Worm (Caenorhabditis elegans) whole organism, L3 larva: ENCODE results near the gene fars-3.

ENCODE experiments used
- ZK546.5 ChIP-seq: sonication (generic microtip); optimal IDR thresholded peaks from 2 replicates; lab custom pipeline; 2017; ENCODE audit warnings: missing biosample characterization, missing genetic modification characterization
- aly-2 ChIP-seq: fragments of 150-350 bp; optimal IDR thresholded peaks from 2 replicates; lab custom pipeline; 2014; ENCODE audit warnings: missing biosample characterization, missing genetic modification characterization
- ama-1 ChIP-seq: fragments of 150-350 bp; optimal IDR thresholded peaks from 2 replicates; lab custom pipeline; 2018
- ceh-16 ChIP-seq: sonication (generic microtip); optimal IDR thresholded peaks from 2 replicates; lab custom pipeline; 2017; ENCODE audit warnings: missing biosample characterization, missing genetic modification characterization
- ceh-28 ChIP-seq: fragments of 150-350 bp; optimal IDR thresholded peaks from 2 replicates; lab custom pipeline; 2014; ENCODE audit warnings: missing biosample characterization, missing genetic modification reagents, missing genetic modification characterization
- ceh-82 ChIP-seq: fragments of 150-350 bp; optimal IDR thresholded peaks from 2 replicates; lab custom pipeline; 2014; ENCODE audit warnings: missing biosample characterization, missing genetic modification characterization
- egl-27 ChIP-seq: sonication (generic microtip); optimal IDR thresholded peaks from 4 replicates; lab custom pipeline; 2017; ENCODE audit warnings: missing biosample characterization, missing genetic modification reagents, missing genetic modification characterization
- egl-5 ChIP-seq: fragments of 150-350 bp; optimal IDR thresholded peaks from 2 replicates; lab custom pipeline; 2017; ENCODE audit warnings: missing biosample characterization, missing genetic modification reagents, missing genetic modification characterization, inconsistent platforms
- elt-1 ChIP-seq: fragments of 150-350 bp; optimal IDR thresholded peaks from 2 replicates; lab custom pipeline; 2014; ENCODE audit warnings: missing biosample characterization, missing genetic modification characterization
- elt-2 ChIP-seq: sonication (generic microtip); optimal IDR thresholded peaks from 2 replicates; lab custom pipeline; 2016; ENCODE audit warnings: missing genetic modification reagents, mild to moderate bottlenecking, missing genetic modification characterization, missing compliant biosample characterization
- elt-3 ChIP-seq, 3 experiments: fragments of 150-350 bp in 1 of 3; sonication (generic microtip) in 2 of 3; optimal IDR thresholded peaks; 2 replicates in 2 of 3; 4 replicates in 1 of 3; lab custom pipeline; 2014 to 2017; ENCODE audit warnings: missing biosample characterization in 3 of 3, missing genetic modification characterization in 3 of 3
- eor-1 ChIP-seq, 2 experiments: fragments of 150-350 bp; optimal IDR thresholded peaks; 2 replicates each; lab custom pipeline; 2014 to 2018; ENCODE audit warnings: missing biosample characterization in 2 of 2, missing genetic modification characterization in 2 of 2
- fkh-10 ChIP-seq: sonication (generic microtip); optimal IDR thresholded peaks from 2 replicates; lab custom pipeline; 2017; ENCODE audit warnings: missing biosample characterization, missing genetic modification reagents, missing genetic modification characterization
- fkh-2 ChIP-seq: fragments of 150-350 bp; optimal IDR thresholded peaks from 2 replicates; lab custom pipeline; 2014; ENCODE audit warnings: missing biosample characterization, missing genetic modification reagents, missing genetic modification characterization
- fos-1 ChIP-seq: fragments of 150-350 bp; optimal IDR thresholded peaks from 2 replicates; lab custom pipeline; 2014; ENCODE audit warnings: missing biosample characterization, missing genetic modification characterization
- jun-1 ChIP-seq: fragments of 150-350 bp; optimal IDR thresholded peaks from 2 replicates; lab custom pipeline; 2014; ENCODE audit warnings: missing biosample characterization, missing genetic modification reagents, missing genetic modification characterization
- lin-15B ChIP-seq: fragments of 150-350 bp; optimal IDR thresholded peaks from 2 replicates; lab custom pipeline; 2014; ENCODE audit warnings: missing biosample characterization, missing genetic modification characterization
- lin-39 ChIP-seq: fragments of 150-350 bp; optimal IDR thresholded peaks from 2 replicates; lab custom pipeline; 2018; ENCODE audit warnings: missing biosample characterization, missing genetic modification reagents, missing genetic modification characterization
- lsy-12 ChIP-seq: sonication (generic microtip); optimal IDR thresholded peaks from 2 replicates; lab custom pipeline; 2016; ENCODE audit warnings: mild to moderate bottlenecking, missing genetic modification characterization, missing compliant biosample characterization
- mdl-1 ChIP-seq: fragments of 150-350 bp; optimal IDR thresholded peaks from 2 replicates; lab custom pipeline; 2014; ENCODE audit warnings: missing biosample characterization, missing genetic modification characterization
- mml-1 ChIP-seq: fragments of 150-350 bp; sonication (generic microtip); optimal IDR thresholded peaks from 3 replicates; lab custom pipeline; 2014; ENCODE audit warnings: missing biosample characterization, missing genetic modification characterization
- nfya-1 ChIP-seq: sonication (generic microtip); optimal IDR thresholded peaks from 2 replicates; lab custom pipeline; 2017; ENCODE audit warnings: missing genetic modification characterization, mild to moderate bottlenecking, missing compliant biosample characterization, antibody characterized with exemption, moderate library complexity; ENCODE audit not compliant: insufficient read depth
- nhr-11 ChIP-seq: fragments of 150-350 bp; optimal IDR thresholded peaks from 2 replicates; lab custom pipeline; 2014; ENCODE audit warnings: missing biosample characterization, missing genetic modification characterization
- nhr-23 ChIP-seq: fragments of 150-350 bp; optimal IDR thresholded peaks from 2 replicates; lab custom pipeline; 2014; ENCODE audit warnings: missing biosample characterization, missing genetic modification reagents, missing genetic modification characterization
- nhr-237 ChIP-seq: fragments of 150-350 bp; optimal IDR thresholded peaks from 2 replicates; lab custom pipeline; 2014; ENCODE audit warnings: missing biosample characterization, missing genetic modification characterization
- nhr-25 ChIP-seq: sonication (generic microtip); optimal IDR thresholded peaks from 2 replicates; lab custom pipeline; 2017; ENCODE audit warnings: missing biosample characterization, missing genetic modification characterization
- nhr-28 ChIP-seq: fragments of 150-350 bp; optimal IDR thresholded peaks from 2 replicates; lab custom pipeline; 2014; ENCODE audit warnings: missing biosample characterization, missing genetic modification characterization
- nhr-43 ChIP-seq: sonication (generic microtip); optimal IDR thresholded peaks from 2 replicates; lab custom pipeline; 2016; ENCODE audit warnings: mild to moderate bottlenecking, missing genetic modification characterization, missing compliant biosample characterization; ENCODE audit not compliant: poor library complexity, severe bottlenecking
- nhr-67 ChIP-seq: fragments of 150-350 bp; optimal IDR thresholded peaks from 2 replicates; lab custom pipeline; 2014; ENCODE audit warnings: missing biosample characterization, missing genetic modification characterization
- nhr-76 ChIP-seq: fragments of 150-350 bp; sonication (generic microtip); optimal IDR thresholded peaks from 5 replicates; lab custom pipeline; 2014; ENCODE audit warnings: missing biosample characterization, missing genetic modification characterization
- nhr-77 ChIP-seq: fragments of 150-350 bp; optimal IDR thresholded peaks from 2 replicates; lab custom pipeline; 2014; ENCODE audit warnings: missing biosample characterization, missing genetic modification characterization
- pha-4 ChIP-seq: fragments of 150-350 bp; optimal IDR thresholded peaks from 2 replicates; lab custom pipeline; 2014; ENCODE audit warnings: missing biosample characterization, missing genetic modification reagents, missing genetic modification characterization
- pqm-1 ChIP-seq: fragments of 150-350 bp; optimal IDR thresholded peaks from 2 replicates; lab custom pipeline; 2017; ENCODE audit warnings: missing biosample characterization, missing genetic modification characterization, inconsistent platforms
- sea-2 ChIP-seq: fragments of 150-350 bp; sonication (generic microtip); optimal IDR thresholded peaks from 4 replicates; lab custom pipeline; 2014; ENCODE audit warnings: missing biosample characterization, missing genetic modification reagents, missing genetic modification characterization
- skn-1 ChIP-seq: fragments of 150-350 bp; optimal IDR thresholded peaks from 2 replicates; lab custom pipeline; 2014; ENCODE audit warnings: missing biosample characterization, missing genetic modification characterization
- tbx-2 ChIP-seq: sonication (generic microtip); optimal IDR thresholded peaks from 2 replicates; lab custom pipeline; 2016; ENCODE audit warnings: mild to moderate bottlenecking, missing genetic modification characterization, missing compliant biosample characterization
- unc-39 ChIP-seq: sonication (generic microtip); optimal IDR thresholded peaks from 4 replicates; lab custom pipeline; 2017; ENCODE audit warnings: missing biosample characterization, missing genetic modification characterization
- zag-1 ChIP-seq: fragments of 150-350 bp; optimal IDR thresholded peaks from 2 replicates; lab custom pipeline; 2014; ENCODE audit warnings: missing biosample characterization, missing genetic modification characterization
- ztf-11 ChIP-seq: fragments of 150-350 bp; optimal IDR thresholded peaks from 2 replicates; lab custom pipeline; 2014; ENCODE audit warnings: missing biosample characterization, missing genetic modification characterization
- ztf-4 ChIP-seq: fragments of 150-350 bp; optimal IDR thresholded peaks from 2 replicates; lab custom pipeline; 2014; ENCODE audit warnings: missing biosample characterization, missing genetic modification characterization

Gene fars-3

ce11 chrII:8466874-8467273 is 2.2 kb downstream of the fars-3 start, which contains the start of gene F22B5.10:
Gene F22B5.10, plus strand, starts transcription at chrII:8467174.
- TF ChIP-seq egl-5 (tag; lab: Kevin White, UChicago) (no peak), ama-1 (lab: Kevin White, UChicago) (peak; percentile 8), unc-39 (tag; lab: Kevin White, UChicago) (no peak)

- TF ChIP-seq nhr-67 (tag; lab: Kevin White, UChicago) (no peak), egl-5 (tag; lab: Kevin White, UChicago) (no peak), lin-39 (no peak), elt-3 (tag; optimal IDR thresholded peaks at IDR 0.05; lab: Kevin White, UChicago) (no peak), ceh-16 (tag; lab: Kevin White, UChicago) (no peak), nhr-11 (no peak), nhr-77 (tag; lab: Kevin White, UChicago) (no peak), fkh-2 (tag; lab: Kevin White, UChicago) (no peak), nfya-1 (no peak), nhr-23 (no peak), lin-15B (no peak), ceh-28 (tag; lab: Kevin White, UChicago) (no peak), nhr-25 (tag; lab: Kevin White, UChicago) (no peak)
- TF ChIP-seq, all 47 proteins: peak for 0
Measured at ce11 chrII:8467809-8468208, 3.2 kb downstream of the fars-3 start, which contains the start of gene M05D6.2. Gene M05D6.2, plus strand, starts transcription at chrII:8468109.

DNA sequence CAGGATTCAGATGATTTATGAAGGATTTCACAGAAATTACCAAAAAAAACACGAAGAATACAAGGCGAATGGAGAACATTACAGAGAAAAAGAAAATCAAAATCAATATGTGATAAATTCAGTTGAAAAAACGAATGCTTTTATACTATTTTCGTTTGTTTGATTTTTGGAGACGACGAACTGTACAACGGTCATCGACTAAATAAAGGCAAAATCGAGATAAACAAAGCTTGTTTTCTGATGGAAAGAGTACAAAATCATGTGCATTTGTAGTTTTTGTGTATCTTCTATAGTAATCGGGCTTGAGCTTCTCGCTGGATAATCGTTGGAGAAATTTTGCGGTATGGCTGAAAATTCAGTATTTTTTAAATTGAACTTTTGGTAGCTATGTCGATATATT is 6.5 kb downstream of the fars-3 start, which contains the start of gene M05D6.8:
TSS of gene M05D6.8 (minus strand) at position 101 of the 400 bp plus-strand sequence.
- TF ChIP-seq nhr-28 (tag; lab: Kevin White, UChicago) (no peak), mdl-1 (no peak), zag-1 (no peak), nhr-76 (tag; lab: Kevin White, UChicago) (no peak)

DNA sequence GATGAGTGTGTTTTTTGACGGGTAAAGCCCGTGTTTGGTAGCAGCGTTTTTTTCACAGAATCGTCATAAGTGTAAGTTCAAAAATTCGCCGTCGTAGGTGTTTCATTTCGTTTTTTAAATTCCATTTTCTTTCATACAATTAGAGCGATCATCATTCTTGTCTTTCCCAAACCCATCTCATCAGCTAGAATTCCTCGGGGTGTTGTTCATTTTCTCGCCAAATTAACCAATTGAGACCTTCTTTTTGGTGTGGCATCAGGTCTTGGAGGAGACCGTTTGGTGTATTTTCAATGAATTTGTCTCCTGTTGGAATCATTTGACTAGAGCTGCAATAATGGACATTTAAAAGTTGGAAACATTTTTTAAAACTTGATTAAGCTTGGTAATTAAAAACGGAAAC is 8.3 kb downstream of the fars-3 start:
- TF ChIP-seq ztf-4 (tag; lab: Kevin White, UChicago) (no peak), nhr-43 (tag; lab: Kevin White, UChicago) (no peak), nhr-237 (no peak), jun-1 (tag; lab: Kevin White, UChicago) (no peak), elt-2 (tag; lab: Kevin White, UChicago) (no peak), sea-2 (GFP tag; lab: Kevin White, UChicago) (no peak), tbx-2 (tag; lab: Kevin White, UChicago) (no peak), elt-1 (no peak), skn-1 (tag; lab: Kevin White, UChicago) (no peak), nhr-67 (tag; lab: Kevin White, UChicago) (no peak), pqm-1 (tag; lab: Kevin White, UChicago) (no peak), egl-27 (tag; lab: Kevin White, UChicago) (no peak), egl-5 (tag; lab: Kevin White, UChicago) (no peak)
- TF ChIP-seq, all 47 proteins: peak for 0

ce11 chrII:8475306-8475822 is 10.7 kb downstream of the fars-3 start, which contains the start of the genes M05D6.1 and M05D6.3:
Gene M05D6.1, minus strand, starts transcription at chrII:8475406.
Gene M05D6.3, plus strand, starts transcription at chrII:8475772.
- TF ChIP-seq fkh-10 (GFP tag; lab: Kevin White, UChicago): no peak
- TF ChIP-seq ztf-11 (tag; lab: Kevin White, UChicago): no peak
- no peak for TF ChIP-seq pha-4
- TF ChIP-seq eor-1 (tag; optimal IDR thresholded peaks at IDR 0.05; lab: Kevin White, UChicago): no peak
- TF ChIP-seq nhr-67 (tag; lab: Kevin White, UChicago): no peak
- TF ChIP-seq nhr-43 (tag; lab: Kevin White, UChicago): no peak
- TF ChIP-seq ZK546.5 (tag; lab: Kevin White, UChicago): no peak
- no peak for TF ChIP-seq elt-2 (tag; lab: Kevin White, UChicago)
- no peak for TF ChIP-seq ceh-82
- TF ChIP-seq egl-5 (tag; lab: Kevin White, UChicago): no peak
- no peak for TF ChIP-seq aly-2 (tag; lab: Kevin White, UChicago)
- no peak for TF ChIP-seq fos-1
- no peak for TF ChIP-seq mml-1 (tag; lab: Kevin White, UChicago)
- no peak for TF ChIP-seq nhr-23
- TF ChIP-seq lsy-12 (tag; lab: Kevin White, UChicago): no peak
- TF ChIP-seq nhr-77 (tag; lab: Kevin White, UChicago): no peak
